Worm (Caenorhabditis elegans) whole organism, L3 larva: ENCODE results near the gene Y41C4A.8.

Experiments used
- ama-1 ChIP-seq: fragments of 150-350 bp; optimal IDR thresholded peaks from 2 replicates; lab custom pipeline; 2018
- fkh-10 ChIP-seq: sonication (generic microtip); optimal IDR thresholded peaks from 2 replicates; lab custom pipeline; 2017; ENCODE audit warnings: missing biosample characterization, missing genetic modification reagents, missing genetic modification characterization
- mml-1 ChIP-seq: fragments of 150-350 bp; sonication (generic microtip); optimal IDR thresholded peaks from 3 replicates; lab custom pipeline; 2014; ENCODE audit warnings: missing biosample characterization, missing genetic modification characterization
- nhr-23 ChIP-seq: fragments of 150-350 bp; optimal IDR thresholded peaks from 2 replicates; lab custom pipeline; 2014; ENCODE audit warnings: missing biosample characterization, missing genetic modification reagents, missing genetic modification characterization
- zag-1 ChIP-seq: fragments of 150-350 bp; optimal IDR thresholded peaks from 2 replicates; lab custom pipeline; 2014; ENCODE audit warnings: missing biosample characterization, missing genetic modification characterization

DNA sequence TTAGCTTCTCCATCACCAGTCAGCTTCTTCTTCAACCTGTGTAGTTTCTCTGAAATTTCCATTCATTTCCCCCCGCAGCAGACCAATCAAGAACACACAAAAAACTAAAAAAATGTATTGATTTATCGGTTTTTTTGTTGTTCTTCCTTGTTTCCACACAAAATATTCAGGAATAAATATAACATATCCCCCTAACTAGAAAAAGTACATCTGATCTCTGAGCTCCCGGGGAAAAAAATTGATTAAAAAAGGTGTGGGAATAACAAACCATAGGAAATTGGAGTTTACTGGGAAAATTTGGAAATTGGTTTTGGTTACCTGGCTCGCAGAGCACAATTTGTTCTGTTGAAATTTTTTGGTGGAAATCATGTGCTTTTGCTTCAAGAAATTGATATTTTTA lies 13.6 kb downstream of the Y41C4A.8 start, which contains the start of gene Y41C4A.22:
- TF ChIP-seq mml-1 (tag; lab: Kevin White, UChicago) (no peak), nhr-23 (no peak), ama-1 (lab: Kevin White, UChicago) (no peak), zag-1 (tag; lab: Kevin White, UChicago) (no peak), fkh-10 (no peak)
